Fruit fly (Drosophila melanogaster) whole organism, embryonic: ENCODE measurements around the gene Hacd1.

Experiments used
- Antp ChIP-seq: fragments of 200-800 bp; sonication (Bioruptor generic); optimal IDR thresholded peaks from 3 replicates; lab custom pipeline; 2016; ENCODE audit warnings: missing biosample characterization, missing genetic modification characterization
- B-H2 ChIP-seq: fragments of 200-800 bp; sonication (Bioruptor generic); optimal IDR thresholded peaks from 2 replicates; lab custom pipeline; 2018; ENCODE audit warnings: missing biosample characterization, mild to moderate bottlenecking, missing genetic modification characterization
- BtbVII ChIP-seq: fragments of 200-800 bp; sonication (Bioruptor generic); optimal IDR thresholded peaks from 3 replicates; lab custom pipeline; 2017; ENCODE audit warnings: missing biosample characterization, mild to moderate bottlenecking, missing genetic modification characterization
- CG10366 ChIP-seq: fragments of 200-800 bp; sonication (Bioruptor generic); IDR thresholded peaks from 2 replicates; pipeline ENCODE4 v1.3.6; 2022; ENCODE audit warnings: missing biosample characterization, missing genetic modification characterization
- CG10543 ChIP-seq: fragments of 200-800 bp; sonication (Bioruptor generic); optimal IDR thresholded peaks from 3 replicates; lab custom pipeline; 2017; ENCODE audit warnings: missing biosample characterization, mild to moderate bottlenecking, missing genetic modification characterization, moderate library complexity
- CG10654 ChIP-seq: fragments of 200-800 bp; sonication (Bioruptor generic); optimal IDR thresholded peaks from 2 replicates; lab custom pipeline; 2016; ENCODE audit warnings: missing biosample characterization, missing genetic modification characterization
- CG11085 ChIP-seq: fragments of 200-800 bp; sonication (Bioruptor generic); IDR thresholded peaks from 2 replicates; pipeline ENCODE4 v1.3.6; 2022; ENCODE audit warnings: missing biosample characterization, missing genetic modification characterization
- CG11560 ChIP-seq: fragments of 200-800 bp; sonication (Bioruptor generic); IDR thresholded peaks from 3 replicates; pipeline ENCODE4 v1.3.6; 2022; ENCODE audit warnings: missing biosample characterization, missing genetic modification characterization
- CG12236 ChIP-seq: fragments of 200-800 bp; sonication (Bioruptor generic); optimal IDR thresholded peaks from 2 replicates; lab custom pipeline; 2016; ENCODE audit warnings: missing biosample characterization, missing genetic modification characterization
- CG13296 ChIP-seq: fragments of 200-800 bp; sonication (Bioruptor generic); optimal IDR thresholded peaks from 3 replicates; lab custom pipeline; 2018; ENCODE audit warnings: missing biosample characterization, mild to moderate bottlenecking, missing genetic modification characterization
- CG15479 ChIP-seq: fragments of 200-800 bp; sonication (Bioruptor generic); optimal IDR thresholded peaks from 3 replicates; lab custom pipeline; 2019; ENCODE audit warnings: missing biosample characterization, mild to moderate bottlenecking, missing genetic modification characterization, moderate library complexity
- CG1603 ChIP-seq: fragments of 200-800 bp; sonication (Bioruptor generic); optimal IDR thresholded peaks from 2 replicates; lab custom pipeline; 2019; ENCODE audit warnings: missing biosample characterization, mild to moderate bottlenecking, missing genetic modification characterization, moderate library complexity
- CG17328 ChIP-seq: fragments of 200-800 bp; sonication (Bioruptor generic); IDR thresholded peaks from 2 replicates; pipeline ENCODE4 v1.3.6; 2022; ENCODE audit warnings: missing biosample characterization, missing genetic modification characterization
- CG17829 ChIP-seq: fragments of 200-800 bp; optimal IDR thresholded peaks from 2 replicates; lab custom pipeline; 2019; ENCODE audit warnings: missing biosample characterization, mild to moderate bottlenecking, missing genetic modification characterization, moderate library complexity
- CG3065 ChIP-seq: fragments of 200-800 bp; sonication (Bioruptor generic); optimal IDR thresholded peaks from 2 replicates; lab custom pipeline; 2016; ENCODE audit warnings: missing biosample characterization, missing genetic modification characterization
- CG31388 ChIP-seq: fragments of 200-800 bp; sonication (Bioruptor generic); optimal IDR thresholded peaks from 2 replicates; lab custom pipeline; 2016; ENCODE audit warnings: missing biosample characterization, missing genetic modification characterization
- CG33557 ChIP-seq: fragments of 200-800 bp; sonication (Bioruptor generic); optimal IDR thresholded peaks from 2 replicates; lab custom pipeline; 2019; ENCODE audit warnings: missing biosample characterization, mild to moderate bottlenecking, missing genetic modification characterization, moderate library complexity
- CG34224 ChIP-seq: fragments of 200-800 bp; sonication (Bioruptor generic); IDR thresholded peaks from 3 replicates; pipeline ENCODE4 v1.3.6; 2022; ENCODE audit warnings: missing biosample characterization, missing genetic modification characterization; ENCODE audit not compliant: partially characterized antibody
- CG6813 ChIP-seq: fragments of 200-800 bp; sonication (Bioruptor generic); optimal IDR thresholded peaks from 2 replicates; lab custom pipeline; 2017; ENCODE audit warnings: missing biosample characterization, missing genetic modification characterization, mild to moderate bottlenecking, moderate library complexity, missing genetic modification reagents
- CG6854 ChIP-seq: fragments of 200-800 bp; sonication (Bioruptor generic); optimal IDR thresholded peaks from 3 replicates; lab custom pipeline; 2017; ENCODE audit warnings: missing biosample characterization, mild to moderate bottlenecking, missing genetic modification characterization
- CG7271 ChIP-seq: fragments of 200-800 bp; sonication (Bioruptor generic); optimal IDR thresholded peaks from 2 replicates; lab custom pipeline; 2018; ENCODE audit warnings: missing biosample characterization, mild to moderate bottlenecking, missing genetic modification characterization, moderate library complexity
- CG7357 ChIP-seq: fragments of 200-800 bp; sonication (Bioruptor generic); IDR thresholded peaks from 3 replicates; pipeline ENCODE4 v1.3.6; 2022; ENCODE audit warnings: missing biosample characterization, missing genetic modification characterization
- CG7372 ChIP-seq: fragments of 200-800 bp; sonication (Bioruptor generic); IDR thresholded peaks from 2 replicates; pipeline ENCODE4 v1.3.6; 2022; ENCODE audit warnings: missing biosample characterization, missing genetic modification characterization
- CTCF ChIP-seq: fragments of 200-800 bp; sonication (Bioruptor generic); optimal IDR thresholded peaks from 2 replicates; lab custom pipeline; 2017; ENCODE audit warnings: missing biosample characterization, mild to moderate bottlenecking, missing genetic modification characterization, moderate library complexity
- Ets65A ChIP-seq: fragments of 200-800 bp; sonication (Bioruptor generic); peaks from one replicate; lab custom pipeline; 2016; ENCODE audit warnings: missing biosample characterization, missing genetic modification characterization
- Fer1 ChIP-seq: fragments of 200-800 bp; sonication (Bioruptor generic); optimal IDR thresholded peaks from 2 replicates; lab custom pipeline; 2017; ENCODE audit warnings: missing biosample characterization, mild to moderate bottlenecking, missing genetic modification characterization
- Kr ChIP-seq: fragments of 200-800 bp; sonication (Bioruptor generic); optimal IDR thresholded peaks from 2 replicates; lab custom pipeline; 2017; ENCODE audit warnings: missing biosample characterization, mild to moderate bottlenecking, missing genetic modification characterization
- NC2β ChIP-seq: fragments of 200-800 bp; sonication (Bioruptor generic); optimal IDR thresholded peaks from 2 replicates; lab custom pipeline; 2016; ENCODE audit warnings: missing biosample characterization, missing genetic modification characterization
- Pdp1 ChIP-seq, 2 experiments: fragments of 200-800 bp; sonication (Bioruptor generic); optimal IDR thresholded peaks; 3 replicates each; lab custom pipeline; 2016; ENCODE audit warnings: missing biosample characterization in 2 of 2, missing genetic modification characterization in 2 of 2, mild to moderate bottlenecking in 1 of 2, moderate library complexity in 1 of 2
- Side ChIP-seq: fragments of 200-800 bp; sonication (Bioruptor generic); optimal IDR thresholded peaks from 2 replicates; lab custom pipeline; 2016; ENCODE audit warnings: missing biosample characterization, missing genetic modification characterization
- Sox102F ChIP-seq: fragments of 200-800 bp; sonication (Bioruptor generic); optimal IDR thresholded peaks from 2 replicates; lab custom pipeline; 2018; ENCODE audit warnings: missing biosample characterization, mild to moderate bottlenecking, missing genetic modification characterization, moderate library complexity
- Stat92E ChIP-seq, 3 experiments: fragments of >200 bp in 2 of 3; fragments of 200-800 bp in 1 of 3; sonication (Bioruptor generic) in 1 of 3; optimal IDR thresholded peaks; 2 replicates each; lab custom pipeline; 2017 to 2019; ENCODE audit warnings: missing biosample characterization in 3 of 3, missing genetic modification characterization in 3 of 3, mild to moderate bottlenecking in 1 of 3, moderate library complexity in 1 of 3
- Tbp ChIP-seq: fragments of >200 bp; optimal IDR thresholded peaks from 2 replicates; lab custom pipeline; 2018; ENCODE audit warnings: missing biosample characterization, missing genetic modification characterization
- az2 ChIP-seq: fragments of 200-800 bp; sonication (Bioruptor generic); optimal IDR thresholded peaks from 3 replicates; lab custom pipeline; 2016; ENCODE audit warnings: missing biosample characterization, missing genetic modification characterization
- bbx ChIP-seq: fragments of 200-800 bp; sonication (Bioruptor generic); IDR thresholded peaks from 2 replicates; pipeline ENCODE4 v1.3.6; 2022; ENCODE audit warnings: missing biosample characterization, missing genetic modification characterization; ENCODE audit not compliant: partially characterized antibody
- dan ChIP-seq: fragments of 200-800 bp; sonication (Bioruptor generic); IDR thresholded peaks from 2 replicates; pipeline ENCODE4 v1.3.6; 2022; ENCODE audit warnings: missing biosample characterization, missing genetic modification characterization
- dpn ChIP-seq, 2 experiments: fragments of 200-800 bp; sonication (Bioruptor generic); optimal IDR thresholded peaks; 3 replicates each; lab custom pipeline; 2016; ENCODE audit warnings: missing biosample characterization in 2 of 2, missing genetic modification characterization in 2 of 2
- ftz-f1 ChIP-seq: fragments of 200-800 bp; sonication (Bioruptor generic); optimal IDR thresholded peaks from 2 replicates; lab custom pipeline; 2016; ENCODE audit warnings: missing biosample characterization, missing genetic modification characterization
- grau ChIP-seq: fragments of 200-800 bp; optimal IDR thresholded peaks from 3 replicates; lab custom pipeline; 2019; ENCODE audit warnings: missing biosample characterization, mild to moderate bottlenecking, missing genetic modification characterization, moderate library complexity
- h ChIP-seq: fragments of >200 bp; optimal IDR thresholded peaks from 2 replicates; lab custom pipeline; 2017
- lilli ChIP-seq: fragments of 200-800 bp; sonication (Bioruptor generic); optimal IDR thresholded peaks from 3 replicates; lab custom pipeline; 2016; ENCODE audit warnings: missing biosample characterization, missing genetic modification characterization
- nerfin-1 ChIP-seq: fragments of 200-800 bp; sonication (Bioruptor generic); optimal IDR thresholded peaks from 3 replicates; lab custom pipeline; 2019; ENCODE audit warnings: missing biosample characterization, mild to moderate bottlenecking, missing genetic modification characterization, moderate library complexity
- nmo ChIP-seq: fragments of 200-800 bp; sonication (Bioruptor generic); optimal IDR thresholded peaks from 2 replicates; lab custom pipeline; 2018; ENCODE audit warnings: missing biosample characterization, mild to moderate bottlenecking, missing genetic modification characterization, moderate library complexity
- otp ChIP-seq: fragments of 200-800 bp; sonication (Bioruptor generic); IDR thresholded peaks from 3 replicates; pipeline ENCODE4, ENCODE4 v1.3.6; 2022; ENCODE audit warnings: missing biosample characterization, missing genetic modification characterization
- sima ChIP-seq: fragments of 200-800 bp; sonication (Bioruptor generic); optimal IDR thresholded peaks from 2 replicates; lab custom pipeline; 2016; ENCODE audit warnings: missing biosample characterization, missing genetic modification characterization
- tup ChIP-seq: fragments of 200-800 bp; sonication (Bioruptor generic); optimal IDR thresholded peaks from 2 replicates; lab custom pipeline; 2016; ENCODE audit warnings: missing biosample characterization, mild to moderate bottlenecking, missing genetic modification characterization, moderate library complexity
- vfl ChIP-seq: fragments of 200-800 bp; sonication (Bioruptor generic); optimal IDR thresholded peaks from 2 replicates; lab custom pipeline; 2016; ENCODE audit warnings: missing biosample characterization, missing genetic modification characterization
- zfh2 ChIP-seq: fragments of 200-800 bp; sonication (Bioruptor generic); optimal IDR thresholded peaks from 2 replicates; lab custom pipeline; 2016; ENCODE audit warnings: missing biosample characterization, missing genetic modification characterization

The Hacd1 gene

DNA sequence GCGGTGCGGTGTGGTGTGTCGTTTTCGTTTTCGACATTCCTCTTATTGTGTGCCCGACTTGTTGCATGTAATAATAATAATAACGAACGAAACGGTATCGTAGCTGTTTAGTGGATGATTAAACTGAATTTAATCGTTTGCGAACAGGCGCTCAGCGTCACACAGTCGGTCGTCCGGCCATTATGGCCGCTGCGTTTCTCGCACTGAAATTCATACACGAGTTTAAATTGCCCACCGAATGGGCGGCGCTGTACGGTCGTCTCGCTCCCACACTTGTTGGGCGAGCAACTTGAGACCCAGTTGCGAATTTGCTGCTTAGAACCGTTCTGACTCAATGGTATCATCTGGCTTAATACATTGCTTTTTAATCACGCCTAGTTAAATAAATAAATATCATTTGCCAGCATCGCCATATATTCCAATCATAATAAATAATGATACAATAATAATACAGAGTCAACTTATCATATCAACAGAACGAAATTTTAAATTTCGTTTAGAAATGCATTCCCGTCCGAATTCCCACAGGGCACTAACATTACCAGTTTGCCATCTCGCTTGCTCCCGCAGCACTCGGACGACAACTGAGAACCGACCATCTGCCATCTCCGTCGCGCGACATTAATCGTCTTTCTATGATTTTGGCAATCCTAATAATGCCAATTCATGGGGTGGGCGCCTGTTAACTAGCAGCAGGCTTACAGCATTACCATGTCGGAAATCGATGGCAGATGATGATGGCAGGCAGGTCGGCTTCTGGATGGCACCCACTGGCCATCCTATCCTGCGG lies 9.0 kb upstream of the Hacd1 start (continued):
- peak; percentile 42 for TF ChIP-seq nerfin-1 (tag; lab: Kevin White, UChicago)
- no peak for TF ChIP-seq CG7372 (GFP tag; lab: Robert Waterston, UW)
- peak; percentile 91 for TF ChIP-seq BtbVII
- TF ChIP-seq tup (GFP tag; lab: Kevin White, UChicago), result peak; percentile 64
- TF ChIP-seq grau (tag; lab: Kevin White, UChicago), result peak; percentile 95
- TF ChIP-seq vfl (GFP tag; lab: Kevin White, UChicago), result peak; percentile 84
- peak; percentile 90 for TF ChIP-seq CG6854 (GFP tag; lab: Kevin White, UChicago)
- peak; percentile 81 for TF ChIP-seq zfh2 (GFP tag; lab: Kevin White, UChicago)
- TF ChIP-seq NC2β, result peak; percentile 49
- no peak for TF ChIP-seq CG10366
- TF ChIP-seq CG13296 (GFP tag; lab: Kevin White, UChicago), result peak; percentile 94
- TF ChIP-seq B-H2 (GFP tag; lab: Kevin White, UChicago), result peak; percentile 93
- peak; percentile 93 for TF ChIP-seq Ets65A
- TF ChIP-seq dan (GFP tag; lab: Robert Waterston, UW), result no peak
- no peak for TF ChIP-seq CG11085 (GFP tag; lab: Robert Waterston, UW)
- peak; percentile 93 for TF ChIP-seq CG10543 (GFP tag; lab: Kevin White, UChicago)
- peak; percentile 29 for TF ChIP-seq Side (GFP tag; lab: Kevin White, UChicago)
- peak; percentile 91 for TF ChIP-seq CG17829
- TF ChIP-seq Kr (GFP tag; lab: Kevin White, UChicago), result no peak
- peak; percentile 43 for TF ChIP-seq CG31388 (GFP tag; lab: Kevin White, UChicago)
- TF ChIP-seq CG6813 (GFP tag; lab: Kevin White, UChicago), result peak; percentile 86
- TF ChIP-seq Tbp (GFP tag; lab: Kevin White, UChicago), result no peak

DNA sequence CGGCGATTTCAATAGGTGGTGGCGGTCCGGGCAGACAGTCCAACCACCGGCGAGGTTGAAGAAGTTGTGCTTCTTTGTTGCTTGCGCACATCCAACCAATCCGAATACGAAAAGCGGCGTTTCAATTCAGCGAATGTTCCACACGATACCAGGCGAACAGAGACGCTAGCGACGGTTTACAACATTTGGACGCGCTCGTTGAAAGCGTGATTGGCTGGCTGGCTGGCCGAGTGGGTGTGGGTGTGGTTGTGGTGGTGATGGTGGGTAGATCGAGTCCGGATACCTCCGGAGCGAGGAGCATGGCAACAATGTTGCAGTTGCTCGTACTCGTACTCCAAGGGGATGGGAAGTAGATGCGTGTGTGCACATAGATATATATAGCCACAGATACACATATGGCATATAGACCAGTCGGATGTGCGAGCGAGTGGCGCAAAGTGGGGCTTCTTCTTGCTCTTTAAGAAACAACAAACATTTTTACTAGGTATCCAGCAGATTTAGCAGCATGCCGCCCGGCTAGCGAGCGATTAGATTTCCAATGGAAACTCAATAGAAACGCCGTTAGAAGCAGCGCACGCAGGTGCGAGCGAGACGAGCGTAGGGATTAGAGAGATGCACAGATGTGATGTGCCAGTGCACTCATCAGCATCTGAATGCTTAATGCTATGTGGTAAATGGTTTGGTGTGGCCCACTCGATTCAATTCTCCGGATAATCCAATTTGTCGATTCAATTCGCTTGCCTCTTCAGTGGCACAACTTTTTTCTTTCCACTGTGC lies 8.2 kb upstream of the Hacd1 start:
- no peak for TF ChIP-seq CG34224
- peak; percentile 99 for TF ChIP-seq CG15479 (GFP tag; lab: Kevin White, UChicago)
- peak; percentile 27 for TF ChIP-seq CG1603 (tag; lab: Kevin White, UChicago)
- peak; percentile 13 for TF ChIP-seq nmo
- no peak for TF ChIP-seq lilli (GFP tag; lab: Kevin White, UChicago)
- no peak for TF ChIP-seq Antp (GFP tag; lab: Kevin White, UChicago)
- no peak for TF ChIP-seq Sox102F
- peak; percentile 60 for TF ChIP-seq Fer1
- TF ChIP-seq CG17328 (GFP tag; lab: Robert Waterston, UW), result no peak
- no peak for TF ChIP-seq CG6854 (GFP tag; lab: Kevin White, UChicago)
- peak; percentile 97 for TF ChIP-seq ftz-f1 (GFP tag; lab: Kevin White, UChicago)
- TF ChIP-seq CTCF (GFP tag; lab: Kevin White, UChicago), result peak; percentile 18
- TF ChIP-seq Stat92E (GFP tag; optimal IDR thresholded peaks at IDR 0.05; lab: Kevin White, UChicago), result peak in 1 of 3 experiments; percentile 13
- TF ChIP-seq CG3065, result no peak
- no peak for TF ChIP-seq CG10654
- no peak for TF ChIP-seq bbx (GFP tag; lab: Robert Waterston, UW)
- TF ChIP-seq CG7271 (tag; lab: Kevin White, UChicago), result no peak
- TF ChIP-seq sima (GFP tag; lab: Kevin White, UChicago), result no peak
- TF ChIP-seq CG7357 (GFP tag; lab: Robert Waterston, UW), result no peak
- TF ChIP-seq h (lab: Kevin White, UChicago), result no peak
- TF ChIP-seq dpn (GFP tag; optimal IDR thresholded peaks at IDR 0.05; lab: Kevin White, UChicago), result no peak
- no peak for TF ChIP-seq az2 (GFP tag; lab: Kevin White, UChicago)
- peak; percentile 40 for TF ChIP-seq CG33557 (GFP tag; lab: Kevin White, UChicago)
- TF ChIP-seq CG12236 (GFP tag; lab: Kevin White, UChicago), result no peak
- TF ChIP-seq Kr (GFP tag; lab: Kevin White, UChicago), result peak; percentile 13
- TF ChIP-seq CG6813 (GFP tag; lab: Kevin White, UChicago), result no peak
- TF ChIP-seq otp (GFP tag; lab: Robert Waterston, UW), result no peak
- no peak for TF ChIP-seq CG11560
- TF ChIP-seq Pdp1 (GFP tag; optimal IDR thresholded peaks at IDR 0.05; lab: Kevin White, UChicago), result no peak
